Worm (Caenorhabditis elegans) whole organism, L2 larva: ENCODE measurements around the gene C26F1.1.

Experiments used
- C34F6.9 ChIP-seq: fragments of 150-350 bp; optimal IDR thresholded peaks from 2 replicates; lab custom pipeline; 2014; ENCODE audit warnings: missing biosample characterization, missing genetic modification characterization
- F13H6.1 ChIP-seq: sonication (generic microtip); optimal IDR thresholded peaks from 2 replicates; lab custom pipeline; 2016; ENCODE audit warnings: missing genetic modification characterization, missing compliant biosample characterization
- R02D3.7 ChIP-seq: fragments of 150-350 bp; optimal IDR thresholded peaks from 2 replicates; lab custom pipeline; 2014; ENCODE audit warnings: missing biosample characterization, missing genetic modification characterization
- Y55F3AM.14 ChIP-seq: fragments of 200-800 bp; sonication (Bioruptor generic); optimal IDR thresholded peaks from 2 replicates; lab custom pipeline; 2018; ENCODE audit warnings: mild to moderate bottlenecking, missing genetic modification characterization, missing compliant biosample characterization
- ZK546.5 ChIP-seq: sonication (generic microtip); optimal IDR thresholded peaks from 2 replicates; lab custom pipeline; 2017; ENCODE audit warnings: missing biosample characterization, missing genetic modification characterization
- aly-2 ChIP-seq: fragments of 150-350 bp; optimal IDR thresholded peaks from 2 replicates; lab custom pipeline; 2014; ENCODE audit warnings: missing biosample characterization, missing genetic modification characterization
- ama-1 ChIP-seq: fragments of 150-350 bp; optimal IDR thresholded peaks from 2 replicates; lab custom pipeline; 2018; ENCODE audit warnings: inconsistent platforms
- blmp-1 ChIP-seq: sonication (generic microtip); optimal IDR thresholded peaks from 2 replicates; lab custom pipeline; 2017; ENCODE audit warnings: missing genetic modification characterization, mild to moderate bottlenecking, missing compliant biosample characterization, antibody characterized with exemption, moderate library complexity; ENCODE audit not compliant: insufficient read depth
- ceh-82 ChIP-seq: fragments of 150-350 bp; optimal IDR thresholded peaks from 2 replicates; lab custom pipeline; 2014; ENCODE audit warnings: missing biosample characterization, missing genetic modification characterization
- crh-2 ChIP-seq: sonication (generic microtip); optimal IDR thresholded peaks from 2 replicates; lab custom pipeline; 2017; ENCODE audit warnings: missing biosample characterization, missing genetic modification characterization
- dmd-4 ChIP-seq: sonication (generic microtip); optimal IDR thresholded peaks from 2 replicates; lab custom pipeline; 2017; ENCODE audit warnings: missing biosample characterization, missing genetic modification characterization
- egl-27 ChIP-seq: sonication (generic microtip); optimal IDR thresholded peaks from 3 replicates; lab custom pipeline; 2017; ENCODE audit warnings: missing biosample characterization, missing genetic modification reagents, missing genetic modification characterization
- elt-1 ChIP-seq: fragments of 150-350 bp; optimal IDR thresholded peaks from 2 replicates; lab custom pipeline; 2014; ENCODE audit warnings: missing biosample characterization, missing genetic modification characterization
- elt-3 ChIP-seq: sonication (generic microtip); optimal IDR thresholded peaks from 2 replicates; lab custom pipeline; 2017; ENCODE audit warnings: missing biosample characterization, missing genetic modification characterization
- fos-1 ChIP-seq: fragments of 150-350 bp; optimal IDR thresholded peaks from 2 replicates; lab custom pipeline; 2014; ENCODE audit warnings: missing biosample characterization, missing genetic modification characterization
- lin-11 ChIP-seq: fragments of 150-350 bp; sonication (generic microtip); optimal IDR thresholded peaks from 2 replicates; lab custom pipeline; 2014; ENCODE audit warnings: missing biosample characterization, missing genetic modification characterization, inconsistent platforms, mixed read lengths
- lin-13 ChIP-seq: fragments of 150-350 bp; optimal IDR thresholded peaks from 2 replicates; lab custom pipeline; 2014; ENCODE audit warnings: missing biosample characterization, missing genetic modification reagents, missing genetic modification characterization
- lin-39 ChIP-seq: fragments of 150-350 bp; optimal IDR thresholded peaks from 2 replicates; lab custom pipeline; 2014; ENCODE audit warnings: missing biosample characterization, missing genetic modification reagents, missing genetic modification characterization
- lsy-2 ChIP-seq, 2 experiments: fragments of 150-350 bp in 1 of 2; sonication (generic microtip) in 1 of 2; optimal IDR thresholded peaks; 2 replicates each; lab custom pipeline; 2014 to 2017; ENCODE audit warnings: missing biosample characterization in 2 of 2, missing genetic modification characterization in 2 of 2
- mab-5 ChIP-seq: fragments of 150-350 bp; optimal IDR thresholded peaks from 2 replicates; lab custom pipeline; 2014; ENCODE audit warnings: missing biosample characterization, missing genetic modification characterization
- mbf-1 ChIP-seq: sonication (generic microtip); optimal IDR thresholded peaks from 2 replicates; lab custom pipeline; 2017; ENCODE audit warnings: missing biosample characterization, missing genetic modification characterization
- mdl-1 ChIP-seq, 2 experiments: fragments of 150-350 bp in 1 of 2; sonication (generic microtip) in 1 of 2; optimal IDR thresholded peaks; 2 replicates each; lab custom pipeline; 2017; ENCODE audit warnings: missing biosample characterization in 2 of 2, missing genetic modification characterization in 2 of 2
- nhr-10 ChIP-seq: sonication (generic microtip); optimal IDR thresholded peaks from 2 replicates; lab custom pipeline; 2017; ENCODE audit warnings: missing biosample characterization, missing genetic modification characterization
- nhr-11 ChIP-seq: fragments of 150-350 bp; optimal IDR thresholded peaks from 2 replicates; lab custom pipeline; 2014; ENCODE audit warnings: missing biosample characterization, missing genetic modification characterization
- nhr-12 ChIP-seq: fragments of 150-350 bp; optimal IDR thresholded peaks from 2 replicates; lab custom pipeline; 2014; ENCODE audit warnings: missing biosample characterization, missing genetic modification characterization
- nhr-129 ChIP-seq: fragments of 150-350 bp; optimal IDR thresholded peaks from 2 replicates; lab custom pipeline; 2014; ENCODE audit warnings: missing biosample characterization, missing genetic modification characterization
- nhr-237 ChIP-seq: fragments of 150-350 bp; optimal IDR thresholded peaks from 2 replicates; lab custom pipeline; 2014; ENCODE audit warnings: missing biosample characterization, missing genetic modification characterization
- nhr-6 ChIP-seq: fragments of 150-350 bp; optimal IDR thresholded peaks from 2 replicates; lab custom pipeline; 2014; ENCODE audit warnings: missing biosample characterization, missing genetic modification characterization
- nhr-77 ChIP-seq: fragments of 150-350 bp; optimal IDR thresholded peaks from 2 replicates; lab custom pipeline; 2014; ENCODE audit warnings: missing biosample characterization, missing genetic modification characterization
- peb-1 ChIP-seq: fragments of 150-350 bp; optimal IDR thresholded peaks from 2 replicates; lab custom pipeline; 2014; ENCODE audit warnings: missing biosample characterization, missing genetic modification characterization
- sma-3 ChIP-seq: sonication (generic microtip); optimal IDR thresholded peaks from 2 replicates; lab custom pipeline; 2016; ENCODE audit warnings: missing genetic modification reagents, missing genetic modification characterization, missing compliant biosample characterization
- sma-9 ChIP-seq, 2 experiments: fragments of 150-350 bp in 1 of 2; sonication (generic microtip) in 1 of 2; optimal IDR thresholded peaks; 2 replicates each; lab custom pipeline; 2014 to 2016; ENCODE audit warnings: missing genetic modification characterization in 2 of 2, mild to moderate bottlenecking in 1 of 2, missing biosample characterization in 1 of 2, missing compliant biosample characterization in 1 of 2, missing genetic modification reagents in 1 of 2, moderate library complexity in 1 of 2
- snpc-4 ChIP-seq: fragments of 150-350 bp; optimal IDR thresholded peaks from 2 replicates; lab custom pipeline; 2014; ENCODE audit warnings: missing biosample characterization, missing genetic modification characterization
- unc-39 ChIP-seq: fragments of 150-350 bp; optimal IDR thresholded peaks from 2 replicates; lab custom pipeline; 2014; ENCODE audit warnings: missing biosample characterization, missing genetic modification characterization
- unc-62 ChIP-seq: fragments of 150-350 bp; optimal IDR thresholded peaks from 2 replicates; lab custom pipeline; 2014; ENCODE audit warnings: missing biosample characterization, missing genetic modification reagents, missing genetic modification characterization
- ztf-1 ChIP-seq: fragments of 200-800 bp; sonication (Bioruptor generic); conservative IDR thresholded peaks from 2 replicates; pipeline ENCODE4 v1.3.6; 2022; ENCODE audit warnings: missing genetic modification characterization, missing compliant biosample characterization
- ztf-4 ChIP-seq: fragments of 150-350 bp; optimal IDR thresholded peaks from 2 replicates; lab custom pipeline; 2014; ENCODE audit warnings: missing biosample characterization, missing genetic modification characterization

The C26F1.1 gene

DNA sequence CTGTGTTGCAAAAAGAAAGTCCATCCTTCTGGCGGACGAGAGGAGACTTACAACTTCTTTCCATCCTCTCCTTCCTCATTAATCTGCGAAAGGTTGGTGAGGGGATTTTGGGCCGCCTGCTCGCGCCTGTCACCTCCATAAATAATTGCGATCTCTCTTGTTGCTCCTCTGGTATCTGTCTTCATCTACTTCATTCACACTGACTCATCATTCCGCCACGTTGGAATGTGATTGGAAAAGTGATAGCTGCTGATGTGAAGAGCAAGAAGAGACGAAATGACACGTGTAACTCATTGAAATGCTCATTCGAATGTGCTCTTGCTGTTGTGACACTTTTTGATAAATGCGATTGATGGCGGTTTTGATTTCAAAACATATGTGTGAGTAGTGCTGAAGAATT, 37.4 kb downstream of the C26F1.1 start:
- TF ChIP-seq lsy-2 (tag; optimal IDR thresholded peaks at IDR 0.05; lab: Kevin White, UChicago) (peak in 1 of 2 experiments; percentile 57), sma-9 (GFP tag; optimal IDR thresholded peaks at IDR 0.05; lab: Kevin White, UChicago) (peak; percentile 32), sma-9 (tag; optimal IDR thresholded peaks at IDR 0.05; lab: Kevin White, UChicago) (no peak), ztf-1 (no peak), ceh-82 (tag; lab: Kevin White, UChicago) (no peak), unc-62 (peak; percentile 8), blmp-1 (tag; lab: Kevin White, UChicago) (no peak), unc-39 (tag; lab: Kevin White, UChicago) (no peak), nhr-129 (tag; lab: Kevin White, UChicago) (peak; percentile 84), egl-27 (peak; percentile 19), F13H6.1 (tag; lab: Kevin White, UChicago) (peak; percentile 82), C34F6.9 (tag; lab: Kevin White, UChicago) (peak; percentile 37), ama-1 (no peak), mab-5 (tag; lab: Kevin White, UChicago) (peak; percentile 56), crh-2 (peak; percentile 60), snpc-4 (tag; lab: Kevin White, UChicago) (no peak), peb-1 (tag; lab: Kevin White, UChicago) (no peak)

DNA sequence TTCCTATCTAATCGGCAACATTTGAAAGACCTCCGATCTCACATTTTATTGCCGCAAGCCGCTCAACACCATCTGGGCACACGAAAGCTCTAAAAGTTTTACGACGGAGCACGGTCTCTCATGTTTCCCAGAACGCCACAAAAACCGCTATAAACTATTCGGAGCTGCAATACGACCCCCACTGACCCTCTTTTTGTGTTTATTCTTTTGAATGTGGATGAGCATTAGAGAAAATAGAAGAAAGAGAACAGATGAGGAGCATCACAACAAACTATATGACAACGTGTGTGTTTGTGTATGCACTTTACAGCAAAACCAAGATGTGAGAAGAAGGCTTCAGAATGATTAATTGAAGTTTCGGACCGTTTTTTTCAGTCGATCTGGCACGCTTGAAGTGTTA, 38.9 kb downstream of the C26F1.1 start:
- TF ChIP-seq ztf-1 (no peak), R02D3.7 (tag; lab: Kevin White, UChicago) (no peak), elt-3 (tag; lab: Kevin White, UChicago) (no peak), crh-2 (no peak), nhr-237 (tag; lab: Kevin White, UChicago) (no peak), lin-39 (tag; lab: Kevin White, UChicago) (no peak), nhr-11 (no peak), C34F6.9 (tag; lab: Kevin White, UChicago) (no peak)

DNA sequence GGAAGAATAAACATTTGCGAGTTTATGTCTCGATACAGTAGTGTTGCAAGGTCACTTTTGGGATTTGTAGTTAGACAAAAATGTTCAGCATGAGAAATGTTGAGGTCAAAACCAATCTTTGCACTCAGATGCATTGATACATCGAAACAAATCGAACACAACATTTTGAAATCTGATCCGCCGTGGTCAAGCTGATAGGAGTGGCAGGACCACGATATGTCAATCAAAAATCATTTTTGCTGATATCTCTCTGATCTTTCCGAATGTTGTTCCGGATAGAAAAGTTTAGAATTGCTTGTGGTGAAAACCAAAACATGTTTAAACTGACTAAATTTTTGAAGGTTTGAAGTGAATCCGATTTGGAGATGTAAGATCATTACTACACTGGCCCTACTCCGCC, 40.6 kb downstream of the C26F1.1 start:
- no peak for TF ChIP-seq elt-1 (tag; lab: Kevin White, UChicago)
- no peak for TF ChIP-seq aly-2 (tag; lab: Kevin White, UChicago)
- TF ChIP-seq F13H6.1 (tag; lab: Kevin White, UChicago): peak; percentile 4
- no peak for TF ChIP-seq nhr-77
- no peak for TF ChIP-seq ztf-4 (tag; lab: Kevin White, UChicago)
- TF ChIP-seq ztf-1: no peak
- TF ChIP-seq, all 48 proteins: peak for 1

DNA sequence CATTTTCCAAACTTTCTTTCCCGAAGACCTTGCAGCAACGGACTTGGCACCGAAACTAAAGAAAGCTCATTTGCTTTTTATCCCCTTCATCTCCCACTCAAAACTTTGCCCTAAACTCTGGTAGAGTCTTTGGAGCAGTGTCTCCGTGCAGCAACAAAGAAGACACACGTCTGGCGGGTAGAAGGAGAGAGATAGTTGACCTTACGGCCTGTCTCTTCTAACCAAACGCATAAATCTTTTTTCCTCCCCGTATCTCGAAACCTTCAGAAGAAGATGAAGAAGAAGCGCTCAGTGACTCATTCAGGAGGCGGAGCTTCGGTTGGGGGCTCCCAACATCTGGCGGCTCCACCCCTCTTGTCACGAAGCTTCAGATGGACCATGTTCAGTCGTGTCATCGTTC, 41.1 kb downstream of the C26F1.1 start:
- TF ChIP-seq unc-39 (tag; lab: Kevin White, UChicago) (no peak), sma-9 (GFP tag; optimal IDR thresholded peaks at IDR 0.05; lab: Kevin White, UChicago) (no peak), sma-9 (tag; optimal IDR thresholded peaks at IDR 0.05; lab: Kevin White, UChicago) (no peak), sma-3 (GFP tag; lab: Kevin White, UChicago) (no peak), nhr-12 (tag; lab: Kevin White, UChicago) (no peak), crh-2 (no peak), aly-2 (tag; lab: Kevin White, UChicago) (no peak), mdl-1 (tag; optimal IDR thresholded peaks at IDR 0.05; lab: Kevin White, UChicago) (no peak)
- TF ChIP-seq, all 48 proteins: peak for 0

DNA sequence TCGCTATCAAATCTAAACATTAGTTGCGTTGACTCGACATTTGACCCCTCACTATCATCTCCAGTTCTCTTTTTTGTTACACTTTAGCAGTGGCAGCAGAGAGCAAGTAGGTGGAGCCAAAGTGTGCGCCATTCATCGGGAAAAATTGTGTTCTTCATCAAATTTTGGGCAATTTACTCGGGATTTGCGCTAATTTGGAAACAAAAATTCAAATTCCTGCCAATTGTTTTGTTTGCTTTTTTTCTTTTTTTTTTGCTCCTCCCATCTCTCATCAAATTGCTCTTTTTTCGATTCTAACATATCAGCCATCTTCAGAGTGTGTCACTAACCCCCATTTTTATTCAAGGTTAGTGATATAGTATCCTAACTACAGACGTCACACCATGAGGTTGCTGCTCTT, 41.7 kb downstream of the C26F1.1 start, which contains the start of gene mig-6:
Gene mig-6, plus strand, starts transcription at position 301 of the 400 bp plus-strand sequence.
- TF ChIP-seq lin-39 (tag; lab: Kevin White, UChicago) (no peak), snpc-4 (tag; lab: Kevin White, UChicago) (no peak), peb-1 (tag; lab: Kevin White, UChicago) (no peak), nhr-237 (tag; lab: Kevin White, UChicago) (no peak), Y55F3AM.14 (GFP tag; lab: Kevin White, UChicago) (no peak), fos-1 (no peak), lin-13 (GFP tag; lab: Kevin White, UChicago) (no peak), ama-1 (no peak), elt-1 (tag; lab: Kevin White, UChicago) (no peak), dmd-4 (no peak), C34F6.9 (tag; lab: Kevin White, UChicago) (no peak), nhr-10 (no peak), lin-11 (no peak), crh-2 (no peak), sma-3 (GFP tag; lab: Kevin White, UChicago) (no peak), mbf-1 (tag; lab: Kevin White, UChicago) (no peak), ZK546.5 (no peak), lsy-2 (tag; optimal IDR thresholded peaks at IDR 0.05; lab: Kevin White, UChicago) (no peak), nhr-6 (tag; lab: Kevin White, UChicago) (no peak)
